Worm (Caenorhabditis elegans) whole organism, young adult: ENCODE measurements around the gene Y41G9A.10.

Source experiments
- B0035.1 ChIP-seq: sonication (generic microtip); optimal IDR thresholded peaks from 2 replicates; lab custom pipeline; 2016; ENCODE audit warnings: missing genetic modification characterization, mild to moderate bottlenecking, missing compliant biosample characterization, missing genotype, missing genetic modification reagents
- B0336.3 ChIP-seq: fragments of 200-800 bp; sonication (Bioruptor generic); IDR thresholded peaks from 2 replicates; pipeline ENCODE4 v1.3.6; 2022; ENCODE audit warnings: missing genetic modification characterization, missing compliant biosample characterization
- C17E4.6 ChIP-seq: fragments of 200-800 bp; sonication (Bioruptor generic); IDR thresholded peaks from 2 replicates; pipeline ENCODE4 v1.3.6; 2022; ENCODE audit warnings: missing genetic modification reagents, missing genetic modification characterization, missing compliant biosample characterization
- D2030.7 ChIP-seq: fragments of 200-800 bp; sonication (Bioruptor generic); IDR thresholded peaks from 2 replicates; pipeline ENCODE4 v1.3.6; 2022; ENCODE audit warnings: missing genetic modification reagents, missing genetic modification characterization, missing compliant biosample characterization
- F23B12.7 ChIP-seq: sonication (generic microtip); optimal IDR thresholded peaks from 2 replicates; lab custom pipeline; 2017; ENCODE audit warnings: missing genetic modification characterization, mild to moderate bottlenecking, missing compliant biosample characterization, antibody characterized with exemption, moderate library complexity; ENCODE audit not compliant: insufficient read depth
- F33H1.4 ChIP-seq: fragments of 200-800 bp; sonication (Bioruptor generic); IDR thresholded peaks from 2 replicates; pipeline ENCODE4 v1.3.6; 2022; ENCODE audit warnings: missing genetic modification reagents, missing genetic modification characterization, missing compliant biosample characterization
- F37B4.10 ChIP-seq: fragments of 200-800 bp; sonication (Bioruptor generic); IDR thresholded peaks from 2 replicates; pipeline ENCODE4 v1.3.6; 2022; ENCODE audit warnings: missing genetic modification characterization, missing compliant biosample characterization
- F57A8.1 ChIP-seq: fragments of 200-800 bp; sonication (Bioruptor generic); optimal IDR thresholded peaks from 2 replicates; lab custom pipeline; 2018; ENCODE audit warnings: mild to moderate bottlenecking, missing genetic modification characterization, moderate library complexity, missing compliant biosample characterization
- K12H6.12 ChIP-seq: fragments of 200-800 bp; sonication (Bioruptor generic); optimal IDR thresholded peaks from 2 replicates; lab custom pipeline; 2018; ENCODE audit warnings: mild to moderate bottlenecking, missing genetic modification characterization, missing compliant biosample characterization
- Y56A3A.18 ChIP-seq: fragments of 200-800 bp; sonication (Bioruptor generic); IDR thresholded peaks from 2 replicates; pipeline ENCODE4 v1.3.6; 2022; ENCODE audit warnings: missing genetic modification reagents, missing genetic modification characterization, missing compliant biosample characterization
- ama-1 ChIP-seq, 3 experiments: fragments of 150-350 bp in 1 of 3; sonication (generic microtip) in 2 of 3; optimal IDR thresholded peaks; 2 replicates each; lab custom pipeline; 2014 to 2018; ENCODE audit warnings: missing biosample characterization in 2 of 3, missing genetic modification characterization in 2 of 3, missing genetic modification reagents in 2 of 3
- attf-5 ChIP-seq: fragments of 200-800 bp; sonication (Bioruptor generic); optimal IDR thresholded peaks from 2 replicates; lab custom pipeline; 2018; ENCODE audit warnings: mild to moderate bottlenecking, missing genetic modification characterization, missing compliant biosample characterization
- bed-1 ChIP-seq: fragments of 200-800 bp; sonication (Bioruptor generic); IDR thresholded peaks from 2 replicates; pipeline ENCODE4 v1.3.6; 2022; ENCODE audit warnings: missing genetic modification reagents, missing genetic modification characterization, missing compliant biosample characterization
- bed-2 ChIP-seq: fragments of 200-800 bp; sonication (Bioruptor generic); IDR thresholded peaks from 2 replicates; pipeline ENCODE4 v1.3.6; 2022; ENCODE audit warnings: missing genetic modification reagents, missing genetic modification characterization, missing compliant biosample characterization
- cebp-1 ChIP-seq, 2 experiments: fragments of 200-800 bp in 1 of 2; sonication (Bioruptor generic) in 1 of 2; sonication (generic microtip) in 1 of 2; IDR thresholded peaks in 1 of 2; optimal IDR thresholded peaks in 1 of 2; 2 replicates each; pipeline versions ENCODE4 v1.3.6 to Lab custom; 2017 to 2022; ENCODE audit warnings: missing compliant biosample characterization in 2 of 2, missing genetic modification characterization in 2 of 2, mild to moderate bottlenecking in 1 of 2, missing genetic modification reagents in 1 of 2, moderate library complexity in 1 of 2
- chd-7 ChIP-seq: sonication (generic microtip); optimal IDR thresholded peaks from 2 replicates; lab custom pipeline; 2016; ENCODE audit warnings: mild to moderate bottlenecking, missing genetic modification characterization, moderate library complexity, missing compliant biosample characterization
- dox-1 ChIP-seq: fragments of 200-800 bp; sonication (Bioruptor generic); IDR thresholded peaks from 2 replicates; pipeline ENCODE4 v1.3.6; 2022; ENCODE audit warnings: missing genetic modification reagents, missing genetic modification characterization, missing compliant biosample characterization
- egl-18 ChIP-seq: fragments of 200-800 bp; sonication (Bioruptor generic); IDR thresholded peaks from 2 replicates; pipeline ENCODE4 v1.3.6; 2022; ENCODE audit warnings: missing genetic modification reagents, missing genetic modification characterization, missing compliant biosample characterization
- egl-44 ChIP-seq: fragments of 200-800 bp; sonication (Bioruptor generic); IDR thresholded peaks from 2 replicates; pipeline ENCODE4 v1.3.6; 2022; ENCODE audit warnings: missing genetic modification reagents, missing genetic modification characterization, missing compliant biosample characterization
- egrh-3 ChIP-seq: fragments of 200-800 bp; sonication (Bioruptor generic); IDR thresholded peaks from 2 replicates; pipeline ENCODE4 v1.3.6; 2022; ENCODE audit warnings: missing genetic modification reagents, missing genetic modification characterization, missing compliant biosample characterization
- fkh-3 ChIP-seq: sonication (generic microtip); optimal IDR thresholded peaks from 2 replicates; lab custom pipeline; 2016; ENCODE audit warnings: mild to moderate bottlenecking, missing genetic modification characterization, missing compliant biosample characterization
- gei-17 ChIP-seq: fragments of 200-800 bp; sonication (Bioruptor generic); optimal IDR thresholded peaks from 2 replicates; lab custom pipeline; 2018; ENCODE audit warnings: mild to moderate bottlenecking, missing genetic modification characterization, missing compliant biosample characterization
- hlh-12 ChIP-seq: sonication (generic microtip); optimal IDR thresholded peaks from 2 replicates; lab custom pipeline; 2016; ENCODE audit warnings: missing genetic modification characterization, missing compliant biosample characterization
- lin-26 ChIP-seq: fragments of 200-800 bp; sonication (Bioruptor generic); IDR thresholded peaks from 2 replicates; pipeline ENCODE4 v1.3.6; 2022; ENCODE audit warnings: missing genetic modification reagents, missing genetic modification characterization, missing compliant biosample characterization
- lin-40 ChIP-seq: sonication (generic microtip); optimal IDR thresholded peaks from 2 replicates; lab custom pipeline; 2016; ENCODE audit warnings: missing genetic modification characterization, mild to moderate bottlenecking, missing compliant biosample characterization, missing genotype, missing genetic modification reagents
- madf-3 ChIP-seq: fragments of 200-800 bp; sonication (Bioruptor generic); IDR thresholded peaks from 2 replicates; pipeline ENCODE4 v1.3.6; 2022; ENCODE audit warnings: missing genetic modification reagents, missing genetic modification characterization, missing compliant biosample characterization
- mes-4 ChIP-seq: sonication (generic microtip); optimal IDR thresholded peaks from 2 replicates; lab custom pipeline; 2016; ENCODE audit warnings: missing genotype, missing genetic modification characterization, missing compliant biosample characterization
- mxl-1 ChIP-seq: sonication (generic microtip); optimal IDR thresholded peaks from 2 replicates; lab custom pipeline; 2016; ENCODE audit warnings: missing genetic modification characterization, missing compliant biosample characterization
- nfyb-1 ChIP-seq: fragments of 200-800 bp; sonication (Bioruptor generic); IDR thresholded peaks from 2 replicates; pipeline ENCODE4 v1.3.6; 2022; ENCODE audit warnings: missing genetic modification reagents, missing genetic modification characterization, missing compliant biosample characterization
- nhr-80 ChIP-seq: sonication (generic microtip); optimal IDR thresholded peaks from 2 replicates; lab custom pipeline; 2016; ENCODE audit warnings: missing genetic modification characterization, missing compliant biosample characterization
- nhr-90 ChIP-seq: sonication (generic microtip); optimal IDR thresholded peaks from 2 replicates; lab custom pipeline; 2016; ENCODE audit warnings: missing genotype, mild to moderate bottlenecking, missing genetic modification characterization, missing compliant biosample characterization
- pbrm-1 ChIP-seq: fragments of 200-800 bp; sonication (Bioruptor generic); IDR thresholded peaks from 2 replicates; pipeline ENCODE4 v1.3.6; 2022; ENCODE audit warnings: missing genetic modification reagents, missing genetic modification characterization, missing compliant biosample characterization
- snpc-4 ChIP-seq, 5 experiments: fragments of 150-350 bp in 1 of 5; sonication (generic microtip) in 4 of 5; optimal IDR thresholded peaks; 2 replicates each; lab custom pipeline; 2014 to 2018; ENCODE audit warnings: missing genetic modification characterization in 5 of 5, missing biosample characterization in 3 of 5, antibody characterized with exemption in 2 of 5, mild to moderate bottlenecking in 2 of 5, missing compliant biosample characterization in 2 of 5, missing genotype in 2 of 5, moderate library complexity in 2 of 5, missing genetic modification reagents in 1 of 5
- sptf-2 ChIP-seq: fragments of 200-800 bp; sonication (Bioruptor generic); optimal IDR thresholded peaks from 2 replicates; lab custom pipeline; 2018; ENCODE audit warnings: mild to moderate bottlenecking, missing genetic modification characterization, missing compliant biosample characterization
- tbp1 ChIP-seq: fragments of 200-800 bp; sonication (Bioruptor generic); optimal IDR thresholded peaks from 2 replicates; lab custom pipeline; 2018; ENCODE audit warnings: mild to moderate bottlenecking, missing genetic modification characterization, missing compliant biosample characterization
- tlf-1 ChIP-seq: fragments of 200-800 bp; sonication (Bioruptor generic); optimal IDR thresholded peaks from 2 replicates; lab custom pipeline; 2018; ENCODE audit warnings: mild to moderate bottlenecking, missing genetic modification characterization, missing compliant biosample characterization
- unc-130 ChIP-seq: sonication (generic microtip); optimal IDR thresholded peaks from 2 replicates; lab custom pipeline; 2016; ENCODE audit warnings: missing genetic modification reagents, missing genetic modification characterization, missing compliant biosample characterization
- unc-62 ChIP-seq: fragments of 150-350 bp; optimal IDR thresholded peaks from 2 replicates; lab custom pipeline; 2014; ENCODE audit warnings: missing biosample characterization, missing genetic modification reagents, missing genetic modification characterization
- zfh-2 ChIP-seq: fragments of 200-800 bp; sonication (Bioruptor generic); conservative IDR thresholded peaks from 2 replicates; pipeline ENCODE4 v1.3.6; 2022; ENCODE audit warnings: missing genetic modification reagents, missing genetic modification characterization, missing compliant biosample characterization
- ztf-18 ChIP-seq: sonication (generic microtip); optimal IDR thresholded peaks from 2 replicates; lab custom pipeline; 2016; ENCODE audit warnings: missing genotype, mild to moderate bottlenecking, missing genetic modification characterization, missing compliant biosample characterization
- ztf-26 ChIP-seq: sonication (generic microtip); optimal IDR thresholded peaks from 2 replicates; lab custom pipeline; 2017; ENCODE audit warnings: missing genetic modification characterization, missing compliant biosample characterization
- ztf-6 ChIP-seq: fragments of 200-800 bp; sonication (Bioruptor generic); IDR thresholded peaks from 2 replicates; pipeline ENCODE4 v1.3.6; 2022; ENCODE audit warnings: missing genetic modification reagents, missing genetic modification characterization, missing compliant biosample characterization

Y41G9A.10 gene

ce11 chrX:2972272-2973042, 26.1 kb upstream of the Y41G9A.10 start (continued):
- TF ChIP-seq tlf-1 (GFP tag; lab: Kevin White, UChicago) (peak; percentile 17), nfyb-1 (GFP tag; lab: Robert Waterston, UW) (peak; percentile 57; the same call in 1 of the 2 replicates), madf-3 (0 out of 2 replicates have a peak, but pooled peaks have one; percentile 11), fkh-3 (no peak), ama-1 (optimal IDR thresholded peaks at IDR 0.05; lab: Kevin White, UChicago) (peak; percentile 49), ama-1 (GFP tag; optimal IDR thresholded peaks at IDR 0.05; lab: Kevin White, UChicago) (no peak), F23B12.7 (tag; lab: Kevin White, UChicago) (peak; percentile 3), lin-40 (peak; percentile 32), unc-62 (GFP tag; lab: Kevin White, UChicago) (peak; percentile 29), pbrm-1 (GFP tag; lab: Robert Waterston, UW) (peak; percentile 9; the same call in 1 of the 2 replicates), F57A8.1 (GFP tag; lab: Kevin White, UChicago) (no peak), ztf-26 (tag; lab: Kevin White, UChicago) (peak; percentile 40), cebp-1 (GFP tag; IDR thresholded peaks at IDR 0.05; lab: Robert Waterston, UW) (no peak), cebp-1 (tag; optimal IDR thresholded peaks at IDR 0.05; lab: Kevin White, UChicago) (peak; percentile 53), mxl-1 (no peak), F37B4.10 (GFP tag; lab: Robert Waterston, UW) (no peak)

ce11 chrX:2971542-2971988, 25.2 kb upstream of the Y41G9A.10 start:
- TF ChIP-seq egl-44 (peak; percentile 81), bed-1 (GFP tag; lab: Robert Waterston, UW) (0 out of 2 replicates have a peak, but pooled peaks have one; percentile 72), gei-17 (peak; percentile 67), fkh-3 (no peak), nhr-90 (peak; percentile 76), ztf-6 (GFP tag; lab: Robert Waterston, UW) (0 out of 2 replicates have a peak, but pooled peaks have one; percentile 9), egl-18 (GFP tag; lab: Robert Waterston, UW) (peak; percentile 70; the same call in 1 of the 2 replicates), snpc-4 (GFP tag; optimal IDR thresholded peaks at IDR 0.05; lab: Kevin White, UChicago) (no peak), snpc-4 (tag; optimal IDR thresholded peaks at IDR 0.05; lab: Kevin White, UChicago) (peak; percentile 48 to 55 (median 54)), Y56A3A.18 (GFP tag; lab: Robert Waterston, UW) (peak; percentile 35; the same call in 1 of the 2 replicates), attf-5 (GFP tag; lab: Kevin White, UChicago) (peak; percentile 76), F33H1.4 (GFP tag; lab: Robert Waterston, UW) (peak; percentile 25; the same call in 1 of the 2 replicates), chd-7 (peak; percentile 95), C17E4.6 (GFP tag; lab: Robert Waterston, UW) (peak; percentile 13; the same call in 1 of the 2 replicates), F23B12.7 (tag; lab: Kevin White, UChicago) (no peak), lin-26 (GFP tag; lab: Robert Waterston, UW) (peak; percentile 80), B0336.3 (GFP tag; lab: Robert Waterston, UW) (peak; percentile 88), dox-1 (GFP tag; lab: Robert Waterston, UW) (peak; percentile 75), madf-3 (peak; percentile 87), unc-130 (no peak), tbp1 (GFP tag; lab: Kevin White, UChicago) (peak; percentile 63), unc-62 (GFP tag; lab: Kevin White, UChicago) (peak; percentile 91), D2030.7 (GFP tag; lab: Robert Waterston, UW) (no peak), zfh-2 (GFP tag; lab: Robert Waterston, UW) (peak; percentile 92), mes-4 (tag; lab: Kevin White, UChicago) (no peak), K12H6.12 (tag; lab: Kevin White, UChicago) (peak; percentile 91), pbrm-1 (GFP tag; lab: Robert Waterston, UW) (peak; percentile 83), ztf-18 (peak; percentile 45), lin-40 (peak; percentile 86), egrh-3 (GFP tag; lab: Robert Waterston, UW) (peak; percentile 61; the same call in 1 of the 2 replicates), B0035.1 (no peak), nhr-80 (tag; lab: Kevin White, UChicago) (peak; percentile 61), bed-2 (GFP tag; lab: Robert Waterston, UW) (0 out of 2 replicates have a peak, but pooled peaks have one; percentile 28), sptf-2 (GFP tag; lab: Kevin White, UChicago) (no peak), hlh-12 (tag; lab: Kevin White, UChicago) (no peak), ztf-26 (tag; lab: Kevin White, UChicago) (peak; percentile 66), tlf-1 (GFP tag; lab: Kevin White, UChicago) (peak; percentile 86)
